Worm (Caenorhabditis elegans): ENCODE data around the gene Y69H2.17.
A peak's percentile ranks its signal among the peaks of the same experiment; 100 is the strongest.

Y69H2.17 gene

ce11 chrV:18684455-18684987, at the start of gene Y69H2.17:
Gene Y69H2.17 (plus strand): TSS chrV:18684937.
- no peak for TF ChIP-seq unc-86 (tag; optimal IDR thresholded peaks at IDR 0.05)
- TF ChIP-seq ttx-3 (tag; optimal IDR thresholded peaks at IDR 0.05): no peak
- TF ChIP-seq pag-3 (tag; optimal IDR thresholded peaks at IDR 0.05; ENCODE audit: borderline replicate concordance): no peak
- TF ChIP-seq unc-42 (tag; optimal IDR thresholded peaks at IDR 0.05): no peak
- TF ChIP-seq ceh-19 (GFP tag; optimal IDR thresholded peaks at IDR 0.05): no peak
- no peak for TF ChIP-seq C08G9.2 (tag; optimal IDR thresholded peaks at IDR 0.05)
- TF ChIP-seq unc-3 (GFP tag; conservative IDR thresholded peaks at IDR 0.05): no peak
- no peak for TF ChIP-seq unc-3 (tag; optimal IDR thresholded peaks at IDR 0.05)
- no peak for TF ChIP-seq lin-11 (tag; optimal IDR thresholded peaks at IDR 0.05)
- no peak for TF ChIP-seq ahr-1 (tag; optimal IDR thresholded peaks at IDR 0.05)
- TF ChIP-seq rnt-1 (tag; optimal IDR thresholded peaks at IDR 0.05): no peak
- no peak for TF ChIP-seq hlh-30 (tag; optimal IDR thresholded peaks at IDR 0.05; ENCODE audit: insufficient read depth)
- TF ChIP-seq ceh-18 (tag; optimal IDR thresholded peaks at IDR 0.05): no peak
- no peak for TF ChIP-seq ceh-6 (GFP tag; optimal IDR thresholded peaks at IDR 0.05)
- TF ChIP-seq madf-2 (tag; optimal IDR thresholded peaks at IDR 0.05): no peak

ce11 chrV:18636248-18636647, 48.5 kb upstream of the Y69H2.17 start, which contains the start of gene egas-3:
Gene egas-3 (minus strand): TSS chrV:18636348.
- no peak for TF ChIP-seq unc-3 (GFP tag; conservative IDR thresholded peaks at IDR 0.05)
- no peak for TF ChIP-seq unc-3 (tag; optimal IDR thresholded peaks at IDR 0.05)
- TF ChIP-seq syd-9 (tag; optimal IDR thresholded peaks at IDR 0.05): no peak
- no peak for TF ChIP-seq unc-42 (tag; optimal IDR thresholded peaks at IDR 0.05)
- no peak for TF ChIP-seq K09A11.1 (tag; optimal IDR thresholded peaks at IDR 0.05; ENCODE audit: insufficient read depth)
- no peak for TF ChIP-seq ets-4 (tag; optimal IDR thresholded peaks at IDR 0.05)
- no peak for TF ChIP-seq pax-1 (tag; optimal IDR thresholded peaks at IDR 0.05)
- TF ChIP-seq K02D7.2 (tag; optimal IDR thresholded peaks at IDR 0.05): no peak
- no peak for TF ChIP-seq T23F11.4 (GFP tag; optimal IDR thresholded peaks at IDR 0.05)
- TF ChIP-seq che-1 (tag; optimal IDR thresholded peaks at IDR 0.05): no peak
- no peak for TF ChIP-seq fkh-6 (tag; optimal IDR thresholded peaks at IDR 0.05)

ce11 chrV:18637544-18638366, 47.0 kb upstream of the Y69H2.17 start:
- TF ChIP-seq ceh-2 (tag; optimal IDR thresholded peaks at IDR 0.05) (no peak), unc-55 (GFP tag; optimal IDR thresholded peaks at IDR 0.05) (no peak), eyg-1 (tag; optimal IDR thresholded peaks at IDR 0.05) (no peak), unc-3 (GFP tag; conservative IDR thresholded peaks at IDR 0.05) (no peak), unc-3 (tag; optimal IDR thresholded peaks at IDR 0.05) (no peak), nhr-232 (tag; optimal IDR thresholded peaks at IDR 0.05) (no peak), dve-1 (tag; optimal IDR thresholded peaks at IDR 0.05) (peak; percentile 87), rnt-1 (tag; optimal IDR thresholded peaks at IDR 0.05) (no peak), npax-4 (tag; optimal IDR thresholded peaks at IDR 0.05) (no peak), syd-9 (tag; optimal IDR thresholded peaks at IDR 0.05) (no peak)

DNA sequence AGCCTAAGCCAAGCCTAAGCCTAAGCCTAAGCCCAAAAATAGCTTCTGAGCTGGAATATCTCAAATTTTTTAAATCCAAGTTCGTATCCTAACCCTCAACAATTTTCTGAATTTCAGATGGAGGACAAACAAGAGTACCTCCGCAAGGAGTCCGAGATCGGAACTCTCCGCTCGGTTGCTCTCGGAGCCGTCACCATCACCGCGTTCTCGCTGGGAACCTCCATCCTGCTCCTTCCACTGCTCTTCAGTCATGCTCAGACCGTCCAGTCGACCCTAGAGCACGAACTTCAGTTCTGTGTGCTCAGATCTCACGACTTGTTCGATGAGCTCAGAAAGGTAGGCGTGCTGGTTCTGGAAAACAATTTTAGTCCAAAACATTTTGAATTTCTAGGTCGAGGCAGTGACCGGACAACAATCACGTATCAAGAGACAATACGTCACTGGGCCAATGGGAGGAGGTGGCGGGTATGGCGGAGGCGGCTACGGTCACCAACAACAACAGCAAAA, 46.3 kb upstream of the Y69H2.17 start, which contains the start of gene col-42:
Gene col-42 (plus strand): TSS at position 118 of the 507 bp plus-strand sequence.
- TF ChIP-seq unc-3 (GFP tag; conservative IDR thresholded peaks at IDR 0.05): no peak
- no peak for TF ChIP-seq unc-3 (tag; optimal IDR thresholded peaks at IDR 0.05)
- TF ChIP-seq ceh-34 (tag; optimal IDR thresholded peaks at IDR 0.05): no peak
- no peak for TF ChIP-seq nhr-11 (tag; optimal IDR thresholded peaks at IDR 0.05)
- TF ChIP-seq dve-1 (tag; optimal IDR thresholded peaks at IDR 0.05): no peak
- no peak for TF ChIP-seq ceh-9 (tag; optimal IDR thresholded peaks at IDR 0.05)
- no peak for TF ChIP-seq ttx-3 (tag; optimal IDR thresholded peaks at IDR 0.05)
- TF ChIP-seq nhr-232 (tag; optimal IDR thresholded peaks at IDR 0.05): no peak
- TF ChIP-seq ceh-2 (tag; optimal IDR thresholded peaks at IDR 0.05): no peak
- TF ChIP-seq dmd-4 (tag; optimal IDR thresholded peaks at IDR 0.05; ENCODE audit: borderline replicate concordance): no peak
- TF ChIP-seq hlh-8 (tag; optimal IDR thresholded peaks at IDR 0.05): no peak
- no peak for TF ChIP-seq lin-11 (tag; optimal IDR thresholded peaks at IDR 0.05)
- no peak for TF ChIP-seq ceh-19 (GFP tag; optimal IDR thresholded peaks at IDR 0.05)
- TF ChIP-seq hlh-13 (GFP tag; optimal IDR thresholded peaks at IDR 0.05): no peak
- no peak for TF ChIP-seq pros-1 (tag; optimal IDR thresholded peaks at IDR 0.05)
- TF ChIP-seq nfya-1 (tag; optimal IDR thresholded peaks at IDR 0.05): no peak
- no peak for TF ChIP-seq sox-4 (tag; optimal IDR thresholded peaks at IDR 0.05)
- no peak for TF ChIP-seq ztf-16 (tag; optimal IDR thresholded peaks at IDR 0.05)
- no peak for TF ChIP-seq zip-5 (tag; optimal IDR thresholded peaks at IDR 0.05)

All from whole organism, late embryonic.